Fruit fly (Drosophila melanogaster): Measurements from ENCODE around the gene CG11398.

CG11398 gene

dm6 chrX:1239832-1240231 is 24.9 kb upstream of the CG11398 start, which contains the start of gene CG11403 (continued):
- peak in 1 of 2 experiments; percentile 2 for TF ChIP-seq dpn (GFP tag; optimal IDR thresholded peaks at IDR 0.05)
- TF ChIP-seq schlank (tag; optimal IDR thresholded peaks at IDR 0.05) = no peak
- TF ChIP-seq odd (GFP tag; optimal IDR thresholded peaks at IDR 0.05) = no peak
- no peak for TF ChIP-seq CG17359 (tag; optimal IDR thresholded peaks at IDR 0.05)
- no peak for TF ChIP-seq CG9876 (GFP tag; optimal IDR thresholded peaks at IDR 0.05)
- no peak for TF ChIP-seq C15 (GFP tag; IDR thresholded peaks at IDR 0.05)
- TF ChIP-seq CG33557 (GFP tag; optimal IDR thresholded peaks at IDR 0.05) = no peak
- TF ChIP-seq D (optimal IDR thresholded peaks at IDR 0.05) = no peak
- TF ChIP-seq D (GFP tag; optimal IDR thresholded peaks at IDR 0.05) = no peak
- no peak for TF ChIP-seq cato (GFP tag; optimal IDR thresholded peaks at IDR 0.05; ENCODE audit: borderline replicate concordance)
- TF ChIP-seq CG7786 (GFP tag; optimal IDR thresholded peaks at IDR 0.05) = no peak
- no peak for TF ChIP-seq chif (GFP tag; optimal IDR thresholded peaks at IDR 0.05)
- TF ChIP-seq ATbp (GFP tag; optimal IDR thresholded peaks at IDR 0.05) = no peak
- no peak for TF ChIP-seq CG6654 (GFP tag; optimal IDR thresholded peaks at IDR 0.05)
- TF ChIP-seq trem (tag; optimal IDR thresholded peaks at IDR 0.05) = peak; percentile 63
- TF ChIP-seq Oli (tag; optimal IDR thresholded peaks at IDR 0.05) = no peak
- TF ChIP-seq CG17186 (GFP tag; optimal IDR thresholded peaks at IDR 0.05) = peak; percentile 59
- TF ChIP-seq Hmr (GFP tag; optimal IDR thresholded peaks at IDR 0.05) = peak; percentile 7
- no peak for TF ChIP-seq Fer3 (tag; optimal IDR thresholded peaks at IDR 0.05)
- peak; percentile 83 for TF ChIP-seq CG2129 (GFP tag; IDR thresholded peaks at IDR 0.05; ENCODE audit: partially characterized antibody)
- no peak for TF ChIP-seq gce (GFP tag; IDR thresholded peaks at IDR 0.05)
- TF ChIP-seq CG12942 (GFP tag; optimal IDR thresholded peaks at IDR 0.05) = no peak
- peak; percentile 90 for TF ChIP-seq unc-4 (GFP tag; IDR thresholded peaks at IDR 0.05; ENCODE audit: partially characterized antibody)
- TF ChIP-seq sqz (GFP tag; optimal IDR thresholded peaks at IDR 0.05) = no peak
- TF ChIP-seq Ets65A (GFP tag) = peak; percentile 49
- no peak for TF ChIP-seq bcd (GFP tag; optimal IDR thresholded peaks at IDR 0.05)
- peak; percentile 64 for TF ChIP-seq Bgb (GFP tag; IDR thresholded peaks at IDR 0.05; ENCODE audit: partially characterized antibody)
- no peak for TF ChIP-seq Six4 (GFP tag; optimal IDR thresholded peaks at IDR 0.05)
- no peak for TF ChIP-seq vvl (GFP tag; IDR thresholded peaks at IDR 0.05)
- no peak for TF ChIP-seq h (optimal IDR thresholded peaks at IDR 0.05)
- no peak for TF ChIP-seq Lpt (GFP tag; optimal IDR thresholded peaks at IDR 0.05)
- no peak for TF ChIP-seq Lim3 (GFP tag; IDR thresholded peaks at IDR 0.05)
- no peak for TF ChIP-seq Taf1 (GFP tag; IDR thresholded peaks at IDR 0.05)
- TF ChIP-seq MBD-R2 (GFP tag; IDR thresholded peaks at IDR 0.05) = no peak
- TF ChIP-seq aop (GFP tag; IDR thresholded peaks at IDR 0.05) = no peak
- peak; percentile 95 for TF ChIP-seq CG17385 (GFP tag; optimal IDR thresholded peaks at IDR 0.05)
- no peak for TF ChIP-seq Ptx1 (GFP tag; IDR thresholded peaks at IDR 0.05)
- TF ChIP-seq CG18619 (GFP tag; optimal IDR thresholded peaks at IDR 0.05) = no peak
- peak; percentile 83 for TF ChIP-seq phol (tag; optimal IDR thresholded peaks at IDR 0.05)
- TF ChIP-seq otp (GFP tag; IDR thresholded peaks at IDR 0.05) = no peak
- peak in 1 of 2 experiments; percentile 37 for TF ChIP-seq Hr51 (GFP tag; optimal IDR thresholded peaks at IDR 0.05)
- no peak for TF ChIP-seq Hmx (GFP tag; optimal IDR thresholded peaks at IDR 0.05)
- TF ChIP-seq CG11247 (GFP tag; IDR thresholded peaks at IDR 0.05) = no peak
- peak; percentile 4 for TF ChIP-seq zen (tag; optimal IDR thresholded peaks at IDR 0.05)
- no peak for TF ChIP-seq pan (optimal IDR thresholded peaks at IDR 0.05)
- TF ChIP-seq pan (GFP tag; optimal IDR thresholded peaks at IDR 0.05 in 1 of 2, IDR thresholded peaks at IDR 0.05 in 1 of 2) = no peak
- no peak for TF ChIP-seq Kr (GFP tag; optimal IDR thresholded peaks at IDR 0.05)
- no peak for TF ChIP-seq CG11456 (GFP tag; IDR thresholded peaks at IDR 0.05)
- no peak for TF ChIP-seq gcm2 (GFP tag; optimal IDR thresholded peaks at IDR 0.05)
- TF ChIP-seq Spps (tag; optimal IDR thresholded peaks at IDR 0.05) = no peak
- TF ChIP-seq gsb (GFP tag; IDR thresholded peaks at IDR 0.05) = no peak
- TF ChIP-seq CG6689 (GFP tag; IDR thresholded peaks at IDR 0.05) = no peak
- peak; percentile 0 for TF ChIP-seq sd (tag; optimal IDR thresholded peaks at IDR 0.05)

Data from whole organism, embryonic.